Fruit fly (Drosophila melanogaster): ENCODE results near the gene msd5.

DNA sequence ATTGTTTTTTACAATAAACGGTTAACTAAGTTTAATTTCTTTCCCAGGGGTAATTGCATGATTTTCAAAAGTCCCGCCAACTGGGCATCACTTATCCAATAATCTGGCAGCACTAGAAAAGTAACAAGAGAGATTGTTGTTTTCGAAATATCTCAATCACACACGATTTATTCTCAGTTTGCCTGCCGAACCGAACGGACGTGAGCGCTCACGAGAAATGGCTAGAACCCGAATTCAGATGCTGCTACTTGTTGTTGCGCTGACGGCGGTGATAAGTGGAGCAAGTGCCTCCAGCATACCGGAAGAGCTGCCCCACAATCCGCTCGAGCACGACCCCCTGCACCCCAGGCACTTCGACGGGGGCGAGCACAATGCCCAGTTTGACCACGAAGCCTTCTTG, 34.4 kb downstream of the msd5 start, which contains the start of gene scf:
- no peak for TF ChIP-seq twi (tag; optimal IDR thresholded peaks at IDR 0.05)
- no peak for TF ChIP-seq hbn (GFP tag; IDR thresholded peaks at IDR 0.05; ENCODE audit: partially characterized antibody)
- no peak for TF ChIP-seq CG8944 (GFP tag; optimal IDR thresholded peaks at IDR 0.05)
- peak; percentile 4 for TF ChIP-seq Six4 (GFP tag; optimal IDR thresholded peaks at IDR 0.05)
- no peak for TF ChIP-seq abd-A (tag; optimal IDR thresholded peaks at IDR 0.05)
- TF ChIP-seq CG13287 (GFP tag; IDR thresholded peaks at IDR 0.05; ENCODE audit: partially characterized antibody) = peak; percentile 63
- TF ChIP-seq dimm (GFP tag; IDR thresholded peaks at IDR 0.05) = no peak
- no peak for TF ChIP-seq CG11085 (GFP tag; IDR thresholded peaks at IDR 0.05)
- no peak for TF ChIP-seq ttk (GFP tag; IDR thresholded peaks at IDR 0.05)
- 0 out of 2 replicates have a peak, but pooled peaks have one; percentile 24 for TF ChIP-seq Atf6 (GFP tag; IDR thresholded peaks at IDR 0.05)
- TF ChIP-seq az2 (GFP tag; optimal IDR thresholded peaks at IDR 0.05) = no peak
- TF ChIP-seq BtbVII (GFP tag; optimal IDR thresholded peaks at IDR 0.05) = no peak
- no peak for TF ChIP-seq HLH54F (GFP tag; optimal IDR thresholded peaks at IDR 0.05)

Measured in whole organism, embryonic.